Worm (Caenorhabditis elegans): ENCODE measurements around the gene Y46C8AL.11.

Y46C8AL.11 gene

DNA sequence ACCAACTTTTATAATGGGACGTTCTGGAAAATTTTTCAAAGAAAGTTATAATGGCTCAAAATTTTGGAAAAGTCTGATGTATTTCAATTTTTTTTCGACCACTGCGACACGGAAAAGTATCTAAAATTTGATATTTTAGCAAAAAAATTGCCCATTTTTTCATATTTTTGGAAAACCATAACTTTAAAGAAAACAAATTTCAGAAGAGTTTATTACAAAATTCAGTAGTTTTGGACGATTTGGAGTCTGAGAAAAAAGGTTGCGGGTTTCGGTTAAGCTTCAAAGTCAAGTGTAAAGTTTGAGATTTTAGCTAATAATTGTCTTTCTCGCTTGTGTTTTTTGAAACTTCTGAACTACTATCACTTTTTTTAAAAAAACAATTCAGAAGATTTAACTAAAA, 45.0 kb downstream of the Y46C8AL.11 start:
- TF ChIP-seq fos-1 (tag; optimal IDR thresholded peaks at IDR 0.05) (no peak), pqm-1 (tag; optimal IDR thresholded peaks at IDR 0.05) (no peak), lir-3 (tag; optimal IDR thresholded peaks at IDR 0.05; ENCODE audit: poor library complexity) (no peak), zag-1 (tag; optimal IDR thresholded peaks at IDR 0.05) (no peak), lin-13 (GFP tag; optimal IDR thresholded peaks at IDR 0.05) (no peak)

DNA sequence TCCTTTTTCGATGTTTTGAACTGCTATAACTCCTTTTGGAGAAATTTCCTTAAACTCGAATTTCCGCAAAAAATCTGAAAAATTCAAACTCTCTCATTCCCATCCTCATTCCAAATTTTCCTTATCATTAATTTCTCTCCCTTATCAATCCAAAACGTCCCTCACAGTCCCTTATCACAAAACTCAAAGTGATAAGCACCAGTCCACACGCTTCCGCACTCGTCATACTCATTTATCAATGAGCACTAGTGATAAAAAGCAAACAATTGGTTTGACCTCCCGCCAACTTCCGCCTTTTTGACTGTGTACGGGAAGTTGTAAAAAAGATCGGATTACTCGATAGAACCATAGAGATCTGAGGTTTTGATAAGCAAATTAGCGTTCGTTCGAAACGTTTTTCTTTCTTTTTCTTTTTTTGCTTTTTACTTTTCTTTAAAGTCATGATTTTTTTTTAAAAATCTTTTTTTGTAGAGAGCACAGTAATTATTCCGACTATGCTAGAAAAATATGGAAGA, 45.6 kb downstream of the Y46C8AL.11 start, which contains the start of gene clec-78:
Gene clec-78 (plus strand): TSS at position 465 of the 515 bp plus-strand sequence.
- peak; percentile 67 for TF ChIP-seq pax-3 (tag; optimal IDR thresholded peaks at IDR 0.05)
- TF ChIP-seq tlp-1 (tag; optimal IDR thresholded peaks at IDR 0.05), result peak; percentile 87
- TF ChIP-seq alr-1 (tag; optimal IDR thresholded peaks at IDR 0.05; ENCODE audit: borderline replicate concordance), result no peak
- TF ChIP-seq unc-86 (tag; optimal IDR thresholded peaks at IDR 0.05), result no peak
- no peak for TF ChIP-seq nhr-20 (tag; optimal IDR thresholded peaks at IDR 0.05)
- peak; percentile 98 for TF ChIP-seq jun-1 (tag; optimal IDR thresholded peaks at IDR 0.05)
- TF ChIP-seq nhr-90 (tag; optimal IDR thresholded peaks at IDR 0.05; ENCODE audit: poor library complexity), result peak; percentile 3
- no peak for TF ChIP-seq mab-9 (GFP tag; IDR thresholded peaks at IDR 0.05)
- TF ChIP-seq pqm-1 (tag; optimal IDR thresholded peaks at IDR 0.05), result peak; percentile 98
- TF ChIP-seq elt-2 (tag; optimal IDR thresholded peaks at IDR 0.05), result peak; percentile 100
- peak in 1 of 2 experiments; percentile 61 for TF ChIP-seq lin-35 (GFP tag; optimal IDR thresholded peaks at IDR 0.05)
- TF ChIP-seq mdl-1 (tag; optimal IDR thresholded peaks at IDR 0.05), result peak in 1 of 2 experiments; percentile 45
- TF ChIP-seq dsc-1 (tag; optimal IDR thresholded peaks at IDR 0.05), result no peak
- TF ChIP-seq ztf-4 (tag; optimal IDR thresholded peaks at IDR 0.05), result no peak

DNA sequence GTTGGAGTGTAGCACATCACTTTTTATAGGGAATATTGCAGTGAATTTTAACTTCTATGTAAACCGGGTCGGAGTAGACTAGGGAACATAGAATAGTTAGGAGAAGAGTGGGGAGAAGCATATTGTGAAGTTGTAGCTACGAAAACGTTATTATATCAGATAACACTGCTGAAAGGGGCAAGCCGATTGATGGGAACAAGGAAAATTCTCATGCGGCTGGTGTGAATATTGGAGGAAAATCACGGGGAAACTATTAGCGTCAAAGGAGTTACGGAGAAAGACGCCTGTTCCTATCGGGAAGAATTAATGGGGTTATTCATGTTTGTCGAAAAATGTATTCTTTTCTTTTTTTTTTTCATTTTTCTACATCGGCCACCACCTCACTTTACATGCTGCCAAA, 50.2 kb downstream of the Y46C8AL.11 start, which contains the start of gene F47C12.6:
Gene F47C12.6 (minus strand): TSS at position 101 of the 400 bp plus-strand sequence.
- TF ChIP-seq elt-2 (tag; optimal IDR thresholded peaks at IDR 0.05) (no peak), aly-2 (tag; optimal IDR thresholded peaks at IDR 0.05) (no peak), lin-35 (GFP tag; optimal IDR thresholded peaks at IDR 0.05) (no peak), egl-27 (tag; optimal IDR thresholded peaks at IDR 0.05) (no peak), dsc-1 (tag; optimal IDR thresholded peaks at IDR 0.05) (no peak), hlh-17 (GFP tag; optimal IDR thresholded peaks at IDR 0.05; ENCODE audit: borderline replicate concordance) (no peak), nhr-20 (tag; optimal IDR thresholded peaks at IDR 0.05) (no peak), nhr-77 (tag; optimal IDR thresholded peaks at IDR 0.05) (no peak), efl-1 (optimal IDR thresholded peaks at IDR 0.05) (no peak), efl-1 (GFP tag; optimal IDR thresholded peaks at IDR 0.05 in 1 of 2) (no peak), nhr-237 (tag; optimal IDR thresholded peaks at IDR 0.05) (no peak), pag-3 (tag; optimal IDR thresholded peaks at IDR 0.05; ENCODE audit: borderline replicate concordance, insufficient read depth) (no peak), tbx-2 (tag; optimal IDR thresholded peaks at IDR 0.05) (no peak), aha-1 (tag; optimal IDR thresholded peaks at IDR 0.05) (no peak), fkh-10 (GFP tag; optimal IDR thresholded peaks at IDR 0.05) (no peak), unc-130 (tag; optimal IDR thresholded peaks at IDR 0.05) (no peak)
